Worm (Caenorhabditis elegans) whole organism, mixed stage, embryonic: ENCODE measurements around the gene oac-58.

Source experiments
- blmp-1 ChIP-seq: fragments of 150-350 bp; optimal IDR thresholded peaks from 2 replicates; lab custom pipeline; 2014; ENCODE audit warnings: missing biosample characterization, missing genetic modification characterization
- elt-3 ChIP-seq: fragments of 150-350 bp; optimal IDR thresholded peaks from 2 replicates; lab custom pipeline; 2014; ENCODE audit warnings: missing biosample characterization, missing genetic modification characterization
- hlh-1 ChIP-seq: fragments of 150-350 bp; optimal IDR thresholded peaks from 2 replicates; lab custom pipeline; 2014; ENCODE audit warnings: missing biosample characterization, missing genetic modification reagents, missing genetic modification characterization
- lsy-2 ChIP-seq: fragments of 150-350 bp; optimal IDR thresholded peaks from 2 replicates; lab custom pipeline; 2014; ENCODE audit warnings: missing biosample characterization, missing genetic modification characterization
- nhr-237 ChIP-seq: fragments of 150-350 bp; optimal IDR thresholded peaks from 2 replicates; lab custom pipeline; 2014; ENCODE audit warnings: missing biosample characterization, missing genetic modification characterization
- pha-4 ChIP-seq: fragments of 150-350 bp; optimal IDR thresholded peaks from 2 replicates; lab custom pipeline; 2018; ENCODE audit warnings: missing biosample characterization, missing genetic modification reagents, missing genetic modification characterization
- snpc-4 ChIP-seq: fragments of 150-350 bp; optimal IDR thresholded peaks from 2 replicates; lab custom pipeline; 2014; ENCODE audit warnings: missing biosample characterization, missing genetic modification characterization
- sptf-1 ChIP-seq: sonication (generic microtip); optimal IDR thresholded peaks from 2 replicates; lab custom pipeline; 2017; ENCODE audit warnings: mild to moderate bottlenecking, missing genetic modification characterization, moderate library complexity, missing compliant biosample characterization
- ztf-11 ChIP-seq: fragments of 150-350 bp; optimal IDR thresholded peaks from 2 replicates; lab custom pipeline; 2014; ENCODE audit warnings: missing biosample characterization, missing genetic modification characterization

DNA sequence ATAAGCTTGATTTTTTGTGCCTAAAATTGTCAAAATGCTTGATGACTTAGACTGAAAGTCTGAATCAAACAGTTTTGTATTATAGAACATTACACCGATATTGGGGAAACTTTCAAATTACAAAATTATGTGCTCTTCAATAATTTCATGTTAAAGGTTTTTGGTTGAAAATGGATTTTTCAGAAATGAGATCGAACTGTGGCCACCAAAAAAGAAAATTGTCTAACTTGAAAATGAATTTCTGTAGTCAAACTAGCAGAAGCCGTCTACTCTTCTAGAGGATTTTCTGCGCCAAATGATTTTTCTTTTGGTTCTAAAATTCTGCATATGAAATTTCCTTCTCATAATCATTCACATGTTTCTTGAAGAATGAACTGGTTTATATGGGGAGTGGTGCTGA, 29.4 kb upstream of the oac-58 start:
- TF ChIP-seq hlh-1 (tag; lab: Kevin White, UChicago), result no peak
- TF ChIP-seq sptf-1 (tag; lab: Kevin White, UChicago), result no peak
- TF ChIP-seq nhr-237 (tag; lab: Kevin White, UChicago), result no peak
- no peak for TF ChIP-seq pha-4
- no peak for TF ChIP-seq snpc-4 (tag; lab: Kevin White, UChicago)
- no peak for TF ChIP-seq blmp-1
- no peak for TF ChIP-seq elt-3 (tag; lab: Kevin White, UChicago)
- TF ChIP-seq lsy-2 (tag; lab: Kevin White, UChicago), result no peak
- no peak for TF ChIP-seq ztf-11 (tag; lab: Kevin White, UChicago)
